Fruit fly (Drosophila melanogaster): ENCODE measurements around the gene CG17633.

The CG17633 gene

DNA sequence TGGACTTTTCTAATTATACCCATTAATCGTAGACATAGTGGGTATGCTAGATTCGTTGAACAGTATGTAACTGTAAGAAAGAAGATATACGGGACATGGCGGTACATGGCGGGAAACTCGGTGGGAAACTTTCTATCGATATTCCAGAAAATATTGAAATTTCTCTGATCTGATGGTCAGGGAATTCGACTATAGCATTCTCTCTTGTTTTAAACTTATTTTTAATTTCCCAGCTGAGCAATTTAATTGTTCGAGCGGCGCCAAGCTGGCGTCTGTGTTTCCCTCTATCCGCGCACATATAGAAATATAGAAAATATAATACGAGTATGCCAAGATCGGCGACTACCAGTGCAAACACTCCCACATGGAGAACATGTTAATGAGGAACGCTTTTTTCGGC is 10.3 kb downstream of the CG17633 start:
- TF ChIP-seq h (optimal IDR thresholded peaks at IDR 0.05) (no peak), psq (optimal IDR thresholded peaks at IDR 0.05) (no peak), ttk (optimal IDR thresholded peaks at IDR 0.05) (no peak), Myc (optimal IDR thresholded peaks at IDR 0.05) (no peak), Sin3A (optimal IDR thresholded peaks at IDR 0.05) (no peak), insv (optimal IDR thresholded peaks at IDR 0.05) (no peak)

DNA sequence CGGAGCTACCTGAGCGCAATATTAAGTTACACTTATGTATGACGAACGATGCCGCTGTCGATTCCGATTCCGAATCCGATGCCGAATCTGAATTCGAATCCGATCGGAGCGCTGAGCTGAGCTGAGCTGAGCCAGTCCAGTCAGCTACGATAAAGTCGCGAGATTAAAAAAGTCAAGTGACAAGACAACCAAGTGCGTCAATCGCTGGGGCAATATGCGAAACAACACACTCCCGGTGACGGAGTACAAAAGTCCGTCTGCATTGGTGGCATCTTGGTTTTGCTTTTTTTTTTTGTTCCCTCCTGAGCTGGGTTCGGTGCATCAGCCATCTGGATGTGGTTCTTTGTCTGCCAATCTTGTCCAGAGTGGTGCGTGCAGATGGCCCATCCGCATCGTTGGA is 10.9 kb downstream of the CG17633 start:
- TF ChIP-seq Myc (optimal IDR thresholded peaks at IDR 0.05) (no peak), insv (optimal IDR thresholded peaks at IDR 0.05) (no peak), psq (optimal IDR thresholded peaks at IDR 0.05) (no peak), ttk (optimal IDR thresholded peaks at IDR 0.05) (no peak), h (optimal IDR thresholded peaks at IDR 0.05) (no peak), Sin3A (optimal IDR thresholded peaks at IDR 0.05) (no peak)

DNA sequence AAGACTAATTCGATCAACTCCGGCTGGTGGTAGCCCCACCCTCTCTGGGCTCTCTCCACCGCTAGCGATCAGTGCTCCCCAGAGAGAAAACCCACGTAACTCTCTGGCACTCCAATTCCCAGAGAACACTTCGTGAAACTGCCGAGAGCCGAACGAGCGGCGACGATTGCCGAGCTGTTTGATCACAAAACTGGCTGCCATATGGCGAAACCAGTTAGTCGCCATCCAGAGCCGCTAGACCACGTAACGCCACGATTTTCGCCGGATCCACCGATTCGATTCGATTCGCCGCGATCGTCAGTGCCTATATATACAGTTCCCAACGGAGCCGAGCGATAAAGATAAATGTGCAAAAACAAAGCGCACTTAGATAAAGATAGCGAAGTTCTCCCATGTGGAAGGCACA is 13.3 kb downstream of the CG17633 start, which contains the start of gene IP3K1:
Gene IP3K1, plus strand, starts transcription at position 209 of the 406 bp plus-strand sequence.
- no peak for TF ChIP-seq Sin3A (optimal IDR thresholded peaks at IDR 0.05)
- TF ChIP-seq Myc (optimal IDR thresholded peaks at IDR 0.05): no peak
- TF ChIP-seq ttk (optimal IDR thresholded peaks at IDR 0.05): no peak
- no peak for TF ChIP-seq psq (optimal IDR thresholded peaks at IDR 0.05)
- no peak for TF ChIP-seq h (optimal IDR thresholded peaks at IDR 0.05)
- TF ChIP-seq insv (optimal IDR thresholded peaks at IDR 0.05): no peak

DNA sequence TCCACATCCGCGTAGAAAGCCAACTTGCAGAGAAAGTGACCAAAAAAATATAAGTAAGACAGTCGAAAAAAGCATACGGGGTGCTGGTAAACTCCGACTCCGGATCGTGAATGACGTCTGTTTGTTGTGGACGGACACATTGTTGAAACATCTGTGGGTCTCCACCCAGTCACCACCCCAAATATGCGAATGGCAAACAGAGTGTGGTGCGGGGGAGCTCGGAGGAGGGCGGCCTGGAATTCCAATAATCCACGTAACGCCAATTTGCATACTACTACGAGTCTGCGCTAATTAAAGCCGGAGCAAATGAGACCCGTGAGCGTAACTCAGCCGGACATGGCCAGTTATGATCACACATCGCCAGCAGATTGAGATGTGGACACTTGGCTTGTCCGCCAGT is 14.3 kb downstream of the CG17633 start:
- TF ChIP-seq Myc (optimal IDR thresholded peaks at IDR 0.05) (no peak), psq (optimal IDR thresholded peaks at IDR 0.05) (no peak), h (optimal IDR thresholded peaks at IDR 0.05) (no peak), insv (optimal IDR thresholded peaks at IDR 0.05) (no peak), Sin3A (optimal IDR thresholded peaks at IDR 0.05) (no peak), ttk (optimal IDR thresholded peaks at IDR 0.05) (no peak)

DNA sequence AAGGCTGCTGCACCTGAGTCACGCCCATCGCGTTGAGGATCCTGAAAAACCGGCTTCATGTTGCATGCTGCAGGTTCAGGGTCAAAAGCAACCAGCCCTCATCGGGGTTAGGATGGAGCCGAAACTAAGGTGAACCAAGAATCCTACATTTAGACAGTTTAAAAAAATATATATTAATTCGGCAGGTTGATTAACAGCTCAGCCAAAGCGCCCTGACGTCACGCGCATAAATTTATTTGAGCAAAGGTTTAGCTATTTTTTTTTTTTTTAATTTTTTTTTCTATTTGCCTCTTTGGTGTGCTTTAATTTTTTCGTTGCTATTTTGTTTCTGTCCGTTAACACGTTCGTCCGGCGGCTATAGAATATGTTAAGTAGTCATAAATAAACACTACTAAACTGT is 15.6 kb downstream of the CG17633 start:
- TF ChIP-seq h (optimal IDR thresholded peaks at IDR 0.05) (no peak), ttk (optimal IDR thresholded peaks at IDR 0.05) (no peak), psq (optimal IDR thresholded peaks at IDR 0.05) (no peak), insv (optimal IDR thresholded peaks at IDR 0.05) (no peak), Myc (optimal IDR thresholded peaks at IDR 0.05) (no peak), Sin3A (optimal IDR thresholded peaks at IDR 0.05) (no peak)

DNA sequence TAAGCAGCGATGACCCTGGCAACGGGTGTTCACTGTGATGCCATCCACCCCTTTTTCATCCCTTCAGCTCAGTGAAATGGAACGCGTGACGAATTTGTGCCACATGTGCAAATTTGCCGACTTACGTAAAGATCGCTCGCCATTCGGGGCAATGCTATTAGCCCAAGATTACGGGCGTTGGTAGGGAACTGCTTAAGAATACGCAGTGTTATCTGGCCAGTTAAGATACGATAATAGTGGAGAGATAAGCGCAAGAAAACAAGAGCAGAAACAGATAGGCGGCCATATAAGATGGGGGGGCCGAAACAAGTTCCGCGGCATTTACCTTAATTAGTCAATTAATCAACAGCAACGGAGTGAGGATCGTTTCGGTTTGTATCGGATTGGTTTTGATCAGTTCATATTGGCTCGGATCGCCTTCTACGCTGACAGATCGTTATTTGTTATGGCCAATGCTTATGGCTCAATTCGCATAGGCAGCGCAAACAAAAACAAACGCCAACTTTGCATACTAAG is 17.1 kb downstream of the CG17633 start:
- TF ChIP-seq Sin3A (optimal IDR thresholded peaks at IDR 0.05) (no peak), ttk (optimal IDR thresholded peaks at IDR 0.05) (no peak), psq (optimal IDR thresholded peaks at IDR 0.05) (no peak), Myc (optimal IDR thresholded peaks at IDR 0.05) (no peak), insv (optimal IDR thresholded peaks at IDR 0.05) (no peak), h (optimal IDR thresholded peaks at IDR 0.05) (no peak)

DNA sequence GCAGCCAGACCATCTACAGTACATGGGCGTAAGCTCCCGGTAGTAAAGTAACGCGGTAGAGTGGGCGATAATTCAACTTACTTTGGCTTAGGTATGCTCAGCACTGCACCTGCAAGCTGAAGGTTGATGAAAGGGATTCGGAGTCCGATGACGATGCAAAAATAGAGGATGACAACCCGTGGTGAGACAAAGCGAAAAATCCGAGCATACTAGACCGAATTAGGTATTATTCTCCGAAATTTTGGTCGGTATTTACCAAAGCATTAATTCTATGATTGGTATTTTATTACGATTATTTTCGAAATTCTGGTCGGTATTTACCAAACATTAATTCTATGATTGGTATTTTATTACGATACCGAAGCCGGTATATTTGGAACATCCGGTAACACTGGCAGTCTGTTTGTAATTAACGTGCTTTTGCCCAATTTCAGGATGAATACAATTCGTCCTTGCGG is 21.7 kb downstream of the CG17633 start, which contains the start of gene CG4036:
Gene CG4036, plus strand, starts transcription at position 348 of the 458 bp plus-strand sequence.
- TF ChIP-seq Myc (optimal IDR thresholded peaks at IDR 0.05): no peak
- no peak for TF ChIP-seq Sin3A (optimal IDR thresholded peaks at IDR 0.05)
- no peak for TF ChIP-seq psq (optimal IDR thresholded peaks at IDR 0.05)
- TF ChIP-seq insv (optimal IDR thresholded peaks at IDR 0.05): no peak
- no peak for TF ChIP-seq h (optimal IDR thresholded peaks at IDR 0.05)
- TF ChIP-seq ttk (optimal IDR thresholded peaks at IDR 0.05): no peak

DNA sequence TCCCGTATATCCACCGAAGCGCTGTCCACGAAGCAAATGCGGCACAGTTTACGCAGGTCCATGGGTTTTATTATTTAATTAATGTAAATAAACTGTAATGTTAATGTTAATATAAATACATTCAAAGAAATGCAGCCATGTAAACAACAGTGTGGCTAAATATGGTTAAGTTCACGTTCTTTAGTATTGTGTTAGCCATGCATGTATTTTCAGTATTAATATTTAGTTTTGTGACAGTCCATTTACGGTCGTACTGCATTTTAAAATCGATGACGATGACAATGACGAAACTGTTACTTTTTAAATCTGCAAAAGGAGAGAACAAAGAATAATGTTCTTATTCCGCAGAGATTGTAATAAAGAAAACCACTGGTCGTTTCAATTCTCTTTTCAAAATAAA is 24.1 kb downstream of the CG17633 start, which contains the start of gene CG13123:
Gene CG13123, minus strand, starts transcription at position 163 of the 400 bp plus-strand sequence.
- TF ChIP-seq h (optimal IDR thresholded peaks at IDR 0.05) (no peak), psq (optimal IDR thresholded peaks at IDR 0.05) (no peak), insv (optimal IDR thresholded peaks at IDR 0.05) (no peak)

Data from Kc167 (cell line).